Fruit fly (Drosophila melanogaster): ENCODE results near the gene Gtpx.

Gene Gtpx

dm6 chr3L:3350572-3351343 lies 24.7 kb downstream of the Gtpx start (continued):
- TF ChIP-seq slbo (GFP tag; IDR thresholded peaks at IDR 0.05) (0 out of 2 replicates have a peak, but pooled peaks have one; percentile 26), CG33557 (GFP tag; optimal IDR thresholded peaks at IDR 0.05) (no peak), Dbx (GFP tag; IDR thresholded peaks at IDR 0.05) (0 out of 3 replicates have a peak, but pooled peaks have one; percentile 28), Hsf (GFP tag; optimal IDR thresholded peaks at IDR 0.05) (no peak), klu (GFP tag; IDR thresholded peaks at IDR 0.05) (no peak), Pdp1 (GFP tag; optimal IDR thresholded peaks at IDR 0.05) (peak in 1 of 2 experiments; percentile 43), Antp (GFP tag; optimal IDR thresholded peaks at IDR 0.05) (no peak), HHEX (GFP tag; optimal IDR thresholded peaks at IDR 0.05) (peak; percentile 31), CG4820 (GFP tag; optimal IDR thresholded peaks at IDR 0.05) (no peak), Mad (GFP tag; optimal IDR thresholded peaks at IDR 0.05) (no peak), CG9932 (GFP tag; IDR thresholded peaks at IDR 0.05) (0 out of 2 replicates have a peak, but pooled peaks have one; percentile 7), Elba2 (GFP tag; optimal IDR thresholded peaks at IDR 0.05) (no peak), trem (tag; optimal IDR thresholded peaks at IDR 0.05) (no peak), Doc3 (GFP tag; IDR thresholded peaks at IDR 0.05; ENCODE audit: partially characterized antibody) (no peak), dmrt99B (tag; optimal IDR thresholded peaks at IDR 0.05) (no peak), sqz (GFP tag; optimal IDR thresholded peaks at IDR 0.05) (no peak), stc (GFP tag; IDR thresholded peaks at IDR 0.05) (no peak), slp2 (GFP tag; optimal IDR thresholded peaks at IDR 0.05) (no peak), CG17385 (GFP tag; optimal IDR thresholded peaks at IDR 0.05) (peak; percentile 22), Bdp1 (GFP tag; optimal IDR thresholded peaks at IDR 0.05) (no peak), Six4 (GFP tag; optimal IDR thresholded peaks at IDR 0.05) (no peak), wdn (GFP tag; IDR thresholded peaks at IDR 0.05) (0 out of 2 replicates have a peak, but pooled peaks have one; percentile 9), ttk (GFP tag; IDR thresholded peaks at IDR 0.05) (no peak), onecut (GFP tag; IDR thresholded peaks at IDR 0.05) (peak; percentile 27; the same call in 1 of the 2 replicates), sug (tag; optimal IDR thresholded peaks at IDR 0.05) (peak; percentile 63), org-1 (GFP tag; optimal IDR thresholded peaks at IDR 0.05) (no peak), Dek (tag; optimal IDR thresholded peaks at IDR 0.05) (no peak), odd (GFP tag; optimal IDR thresholded peaks at IDR 0.05) (peak; percentile 3), Meics (GFP tag; optimal IDR thresholded peaks at IDR 0.05) (peak; percentile 40), gcm2 (GFP tag; optimal IDR thresholded peaks at IDR 0.05) (no peak), ems (GFP tag; optimal IDR thresholded peaks at IDR 0.05) (no peak), B-H1 (GFP tag; IDR thresholded peaks at IDR 0.05) (no peak), tna (GFP tag; IDR thresholded peaks at IDR 0.05; ENCODE audit: partially characterized antibody) (no peak), Med (GFP tag) (peak; percentile 82), crc (GFP tag; optimal IDR thresholded peaks at IDR 0.05) (no peak), danr (GFP tag; IDR thresholded peaks at IDR 0.05) (no peak), CG18599 (GFP tag; optimal IDR thresholded peaks at IDR 0.05) (peak; percentile 43), dysf (GFP tag; IDR thresholded peaks at IDR 0.05) (peak; percentile 34; the same call in 2 of the 3 replicates), CG9817 (tag; optimal IDR thresholded peaks at IDR 0.05) (peak; percentile 11), HmgD (GFP tag; optimal IDR thresholded peaks at IDR 0.05) (no peak), Hr78 (GFP tag; optimal IDR thresholded peaks at IDR 0.05) (peak in 1 of 2 experiments; percentile 21), CG1233 (GFP tag; optimal IDR thresholded peaks at IDR 0.05) (peak; percentile 1), lola (GFP tag; optimal IDR thresholded peaks at IDR 0.05) (no peak), CG12769 (tag; optimal IDR thresholded peaks at IDR 0.05) (peak; percentile 10), CG8281 (tag; optimal IDR thresholded peaks at IDR 0.05) (no peak), CG12391 (tag; optimal IDR thresholded peaks at IDR 0.05) (peak; percentile 14), Ets97D (GFP tag; optimal IDR thresholded peaks at IDR 0.05) (no peak), CG17359 (tag; optimal IDR thresholded peaks at IDR 0.05) (peak; percentile 31), CG32772 (GFP tag; IDR thresholded peaks at IDR 0.05) (no peak)
